Worm (Caenorhabditis elegans) whole organism, L2 larva: ENCODE results near the gene srh-136.

Source experiments
- C34F6.9 ChIP-seq: fragments of 150-350 bp; optimal IDR thresholded peaks from 2 replicates; lab custom pipeline; 2014; ENCODE audit warnings: missing biosample characterization, missing genetic modification characterization
- F13H6.1 ChIP-seq: sonication (generic microtip); optimal IDR thresholded peaks from 2 replicates; lab custom pipeline; 2016; ENCODE audit warnings: missing genetic modification characterization, missing compliant biosample characterization
- R02D3.7 ChIP-seq: fragments of 150-350 bp; optimal IDR thresholded peaks from 2 replicates; lab custom pipeline; 2014; ENCODE audit warnings: missing biosample characterization, missing genetic modification characterization
- Y55F3AM.14 ChIP-seq: fragments of 200-800 bp; sonication (Bioruptor generic); optimal IDR thresholded peaks from 2 replicates; lab custom pipeline; 2018; ENCODE audit warnings: mild to moderate bottlenecking, missing genetic modification characterization, missing compliant biosample characterization
- ZK546.5 ChIP-seq: sonication (generic microtip); optimal IDR thresholded peaks from 2 replicates; lab custom pipeline; 2017; ENCODE audit warnings: missing biosample characterization, missing genetic modification characterization
- alr-1 ChIP-seq: fragments of 150-350 bp; optimal IDR thresholded peaks from 2 replicates; lab custom pipeline; 2014; ENCODE audit warnings: missing biosample characterization, missing genetic modification characterization
- aly-2 ChIP-seq: fragments of 150-350 bp; optimal IDR thresholded peaks from 2 replicates; lab custom pipeline; 2014; ENCODE audit warnings: missing biosample characterization, missing genetic modification characterization
- ama-1 ChIP-seq: fragments of 150-350 bp; optimal IDR thresholded peaks from 2 replicates; lab custom pipeline; 2018; ENCODE audit warnings: inconsistent platforms
- blmp-1 ChIP-seq: sonication (generic microtip); optimal IDR thresholded peaks from 2 replicates; lab custom pipeline; 2017; ENCODE audit warnings: missing genetic modification characterization, mild to moderate bottlenecking, missing compliant biosample characterization, antibody characterized with exemption, moderate library complexity; ENCODE audit not compliant: insufficient read depth
- ceh-16 ChIP-seq: fragments of 150-350 bp; optimal IDR thresholded peaks from 2 replicates; lab custom pipeline; 2014; ENCODE audit warnings: missing biosample characterization, missing genetic modification characterization
- ceh-82 ChIP-seq: fragments of 150-350 bp; optimal IDR thresholded peaks from 2 replicates; lab custom pipeline; 2014; ENCODE audit warnings: missing biosample characterization, missing genetic modification characterization
- crh-2 ChIP-seq: sonication (generic microtip); optimal IDR thresholded peaks from 2 replicates; lab custom pipeline; 2017; ENCODE audit warnings: missing biosample characterization, missing genetic modification characterization
- dmd-4 ChIP-seq: sonication (generic microtip); optimal IDR thresholded peaks from 2 replicates; lab custom pipeline; 2017; ENCODE audit warnings: missing biosample characterization, missing genetic modification characterization
- egl-27 ChIP-seq: sonication (generic microtip); optimal IDR thresholded peaks from 3 replicates; lab custom pipeline; 2017; ENCODE audit warnings: missing biosample characterization, missing genetic modification reagents, missing genetic modification characterization
- elt-1 ChIP-seq: fragments of 150-350 bp; optimal IDR thresholded peaks from 2 replicates; lab custom pipeline; 2014; ENCODE audit warnings: missing biosample characterization, missing genetic modification characterization
- elt-3 ChIP-seq: sonication (generic microtip); optimal IDR thresholded peaks from 2 replicates; lab custom pipeline; 2017; ENCODE audit warnings: missing biosample characterization, missing genetic modification characterization
- fos-1 ChIP-seq: fragments of 150-350 bp; optimal IDR thresholded peaks from 2 replicates; lab custom pipeline; 2014; ENCODE audit warnings: missing biosample characterization, missing genetic modification characterization
- gmeb-1 ChIP-seq: fragments of 150-350 bp; optimal IDR thresholded peaks from 2 replicates; lab custom pipeline; 2014; ENCODE audit warnings: missing biosample characterization, missing genetic modification characterization
- lsy-2 ChIP-seq, 2 experiments: fragments of 150-350 bp in 1 of 2; sonication (generic microtip) in 1 of 2; optimal IDR thresholded peaks; 2 replicates each; lab custom pipeline; 2014 to 2017; ENCODE audit warnings: missing biosample characterization in 2 of 2, missing genetic modification characterization in 2 of 2
- mab-5 ChIP-seq: fragments of 150-350 bp; optimal IDR thresholded peaks from 2 replicates; lab custom pipeline; 2014; ENCODE audit warnings: missing biosample characterization, missing genetic modification characterization
- mbf-1 ChIP-seq: sonication (generic microtip); optimal IDR thresholded peaks from 2 replicates; lab custom pipeline; 2017; ENCODE audit warnings: missing biosample characterization, missing genetic modification characterization
- mdl-1 ChIP-seq, 2 experiments: fragments of 150-350 bp in 1 of 2; sonication (generic microtip) in 1 of 2; optimal IDR thresholded peaks; 2 replicates each; lab custom pipeline; 2017; ENCODE audit warnings: missing biosample characterization in 2 of 2, missing genetic modification characterization in 2 of 2
- nhr-10 ChIP-seq: sonication (generic microtip); optimal IDR thresholded peaks from 2 replicates; lab custom pipeline; 2017; ENCODE audit warnings: missing biosample characterization, missing genetic modification characterization
- nhr-11 ChIP-seq: fragments of 150-350 bp; optimal IDR thresholded peaks from 2 replicates; lab custom pipeline; 2014; ENCODE audit warnings: missing biosample characterization, missing genetic modification characterization
- nhr-12 ChIP-seq: fragments of 150-350 bp; optimal IDR thresholded peaks from 2 replicates; lab custom pipeline; 2014; ENCODE audit warnings: missing biosample characterization, missing genetic modification characterization
- nhr-129 ChIP-seq: fragments of 150-350 bp; optimal IDR thresholded peaks from 2 replicates; lab custom pipeline; 2014; ENCODE audit warnings: missing biosample characterization, missing genetic modification characterization
- nhr-21 ChIP-seq: fragments of 150-350 bp; optimal IDR thresholded peaks from 2 replicates; lab custom pipeline; 2014; ENCODE audit warnings: missing biosample characterization, missing genetic modification characterization
- nhr-237 ChIP-seq: fragments of 150-350 bp; optimal IDR thresholded peaks from 2 replicates; lab custom pipeline; 2014; ENCODE audit warnings: missing biosample characterization, missing genetic modification characterization
- nhr-25 ChIP-seq: fragments of 150-350 bp; sonication (generic microtip); optimal IDR thresholded peaks from 3 replicates; lab custom pipeline; 2014; ENCODE audit warnings: missing biosample characterization, missing genetic modification characterization
- nhr-6 ChIP-seq: fragments of 150-350 bp; optimal IDR thresholded peaks from 2 replicates; lab custom pipeline; 2014; ENCODE audit warnings: missing biosample characterization, missing genetic modification characterization
- nhr-77 ChIP-seq: fragments of 150-350 bp; optimal IDR thresholded peaks from 2 replicates; lab custom pipeline; 2014; ENCODE audit warnings: missing biosample characterization, missing genetic modification characterization
- peb-1 ChIP-seq: fragments of 150-350 bp; optimal IDR thresholded peaks from 2 replicates; lab custom pipeline; 2014; ENCODE audit warnings: missing biosample characterization, missing genetic modification characterization
- sem-4 ChIP-seq: fragments of 150-350 bp; optimal IDR thresholded peaks from 2 replicates; lab custom pipeline; 2014; ENCODE audit warnings: missing biosample characterization, missing genetic modification reagents, missing genetic modification characterization
- skn-1 ChIP-seq: sonication (generic microtip); optimal IDR thresholded peaks from 2 replicates; lab custom pipeline; 2017; ENCODE audit warnings: missing biosample characterization, missing genetic modification characterization
- sma-3 ChIP-seq: sonication (generic microtip); optimal IDR thresholded peaks from 2 replicates; lab custom pipeline; 2016; ENCODE audit warnings: missing genetic modification reagents, missing genetic modification characterization, missing compliant biosample characterization
- snpc-4 ChIP-seq: fragments of 150-350 bp; optimal IDR thresholded peaks from 2 replicates; lab custom pipeline; 2014; ENCODE audit warnings: missing biosample characterization, missing genetic modification characterization
- unc-62 ChIP-seq: fragments of 150-350 bp; optimal IDR thresholded peaks from 2 replicates; lab custom pipeline; 2014; ENCODE audit warnings: missing biosample characterization, missing genetic modification reagents, missing genetic modification characterization
- zag-1 ChIP-seq: fragments of 150-350 bp; optimal IDR thresholded peaks from 2 replicates; lab custom pipeline; 2014; ENCODE audit warnings: missing biosample characterization, missing genetic modification characterization
- ztf-1 ChIP-seq: fragments of 200-800 bp; sonication (Bioruptor generic); conservative IDR thresholded peaks from 2 replicates; pipeline ENCODE4 v1.3.6; 2022; ENCODE audit warnings: missing genetic modification characterization, missing compliant biosample characterization
- ztf-4 ChIP-seq: fragments of 150-350 bp; optimal IDR thresholded peaks from 2 replicates; lab custom pipeline; 2014; ENCODE audit warnings: missing biosample characterization, missing genetic modification characterization

srh-136 gene

ce11 chrV:16467840-16468239 lies 29.6 kb downstream of the srh-136 start, which contains the start of gene sru-44:
Gene sru-44 (minus strand): TSS chrV:16467940.
- TF ChIP-seq skn-1 (tag; lab: Kevin White, UChicago) (no peak), nhr-21 (tag; lab: Kevin White, UChicago) (no peak), ama-1 (lab: Kevin White, UChicago) (no peak), sem-4 (no peak), ceh-82 (no peak), nhr-12 (tag; lab: Kevin White, UChicago) (no peak), ceh-16 (no peak), C34F6.9 (tag; lab: Kevin White, UChicago) (no peak), nhr-10 (tag; lab: Kevin White, UChicago) (no peak), crh-2 (no peak), unc-62 (no peak), lsy-2 (tag; optimal IDR thresholded peaks at IDR 0.05; lab: Kevin White, UChicago) (no peak)

ce11 chrV:16460866-16461265 lies 36.5 kb downstream of the srh-136 start, which contains the start of gene srh-142:
Gene srh-142 (minus strand): TSS chrV:16460966.
- TF ChIP-seq R02D3.7 (tag; lab: Kevin White, UChicago) (no peak), ztf-1 (GFP tag; lab: Robert Waterston, UW) (no peak), F13H6.1 (tag; lab: Kevin White, UChicago) (no peak), mbf-1 (tag; lab: Kevin White, UChicago) (no peak), nhr-237 (no peak), Y55F3AM.14 (no peak), nhr-12 (tag; lab: Kevin White, UChicago) (no peak), ztf-4 (tag; lab: Kevin White, UChicago) (no peak), mab-5 (tag; lab: Kevin White, UChicago) (no peak), ceh-16 (no peak), gmeb-1 (tag; lab: Kevin White, UChicago) (no peak), aly-2 (tag; lab: Kevin White, UChicago) (no peak), crh-2 (no peak), nhr-25 (no peak)

ce11 chrV:16459377-16459776 lies 38.0 kb downstream of the srh-136 start:
- no peak for TF ChIP-seq elt-1 (tag; lab: Kevin White, UChicago)
- no peak for TF ChIP-seq nhr-11 (tag; lab: Kevin White, UChicago)
- no peak for TF ChIP-seq ztf-4 (tag; lab: Kevin White, UChicago)
- TF ChIP-seq egl-27 (tag; lab: Kevin White, UChicago), result no peak
- TF ChIP-seq nhr-77 (tag; lab: Kevin White, UChicago), result no peak
- no peak for TF ChIP-seq fos-1 (tag; lab: Kevin White, UChicago)
- TF ChIP-seq sem-4, result no peak
- no peak for TF ChIP-seq sma-3 (GFP tag; lab: Kevin White, UChicago)
- no peak for TF ChIP-seq nhr-6
- TF ChIP-seq mbf-1 (tag; lab: Kevin White, UChicago), result no peak
- no peak for TF ChIP-seq unc-62
- no peak for TF ChIP-seq skn-1 (tag; lab: Kevin White, UChicago)
- no peak for TF ChIP-seq zag-1 (tag; lab: Kevin White, UChicago)
- no peak for TF ChIP-seq ztf-1 (GFP tag; lab: Robert Waterston, UW)
- TF ChIP-seq nhr-129, result no peak

ce11 chrV:16458714-16459113 lies 38.7 kb downstream of the srh-136 start, which contains the start of gene str-15:
Gene str-15 (minus strand): TSS chrV:16458814.
- TF ChIP-seq unc-62 (no peak), alr-1 (tag; lab: Kevin White, UChicago) (no peak), peb-1 (no peak), nhr-12 (tag; lab: Kevin White, UChicago) (no peak), zag-1 (tag; lab: Kevin White, UChicago) (no peak), elt-1 (tag; lab: Kevin White, UChicago) (no peak), snpc-4 (tag; lab: Kevin White, UChicago) (no peak), ztf-4 (tag; lab: Kevin White, UChicago) (no peak), Y55F3AM.14 (no peak), elt-3 (tag; lab: Kevin White, UChicago) (no peak), crh-2 (no peak), blmp-1 (tag; lab: Kevin White, UChicago) (no peak), nhr-129 (no peak), nhr-11 (tag; lab: Kevin White, UChicago) (no peak), ZK546.5 (tag; lab: Kevin White, UChicago) (no peak), sma-3 (GFP tag; lab: Kevin White, UChicago) (no peak), gmeb-1 (tag; lab: Kevin White, UChicago) (no peak), nhr-10 (tag; lab: Kevin White, UChicago) (no peak), dmd-4 (no peak), mdl-1 (tag; optimal IDR thresholded peaks at IDR 0.05; lab: Kevin White, UChicago) (no peak)
